Worm (Caenorhabditis elegans) whole organism, L2 larva: Measurements from ENCODE around the gene cank-26.
A peak's percentile ranks its signal among the peaks of the same experiment; 100 is the strongest.

ENCODE experiments used
- Y55F3AM.14 ChIP-seq: fragments of 200-800 bp; sonication (Bioruptor generic); optimal IDR thresholded peaks from 2 replicates; lab custom pipeline; 2018; ENCODE audit warnings: mild to moderate bottlenecking, missing genetic modification characterization, missing compliant biosample characterization
- alr-1 ChIP-seq: fragments of 150-350 bp; optimal IDR thresholded peaks from 2 replicates; lab custom pipeline; 2014; ENCODE audit warnings: missing biosample characterization, missing genetic modification characterization
- aly-2 ChIP-seq: fragments of 150-350 bp; optimal IDR thresholded peaks from 2 replicates; lab custom pipeline; 2014; ENCODE audit warnings: missing biosample characterization, missing genetic modification characterization
- blmp-1 ChIP-seq: sonication (generic microtip); optimal IDR thresholded peaks from 2 replicates; lab custom pipeline; 2017; ENCODE audit warnings: missing genetic modification characterization, mild to moderate bottlenecking, missing compliant biosample characterization, antibody characterized with exemption, moderate library complexity; ENCODE audit not compliant: insufficient read depth
- ceh-16 ChIP-seq: fragments of 150-350 bp; optimal IDR thresholded peaks from 2 replicates; lab custom pipeline; 2014; ENCODE audit warnings: missing biosample characterization, missing genetic modification characterization
- crh-2 ChIP-seq: sonication (generic microtip); optimal IDR thresholded peaks from 2 replicates; lab custom pipeline; 2017; ENCODE audit warnings: missing biosample characterization, missing genetic modification characterization
- elt-1 ChIP-seq: fragments of 150-350 bp; optimal IDR thresholded peaks from 2 replicates; lab custom pipeline; 2014; ENCODE audit warnings: missing biosample characterization, missing genetic modification characterization
- elt-3 ChIP-seq: sonication (generic microtip); optimal IDR thresholded peaks from 2 replicates; lab custom pipeline; 2017; ENCODE audit warnings: missing biosample characterization, missing genetic modification characterization
- fos-1 ChIP-seq: fragments of 150-350 bp; optimal IDR thresholded peaks from 2 replicates; lab custom pipeline; 2014; ENCODE audit warnings: missing biosample characterization, missing genetic modification characterization
- gmeb-1 ChIP-seq: fragments of 150-350 bp; optimal IDR thresholded peaks from 2 replicates; lab custom pipeline; 2014; ENCODE audit warnings: missing biosample characterization, missing genetic modification characterization
- lin-39 ChIP-seq: fragments of 150-350 bp; optimal IDR thresholded peaks from 2 replicates; lab custom pipeline; 2014; ENCODE audit warnings: missing biosample characterization, missing genetic modification reagents, missing genetic modification characterization
- lsy-2 ChIP-seq, 2 experiments: fragments of 150-350 bp in 1 of 2; sonication (generic microtip) in 1 of 2; optimal IDR thresholded peaks; 2 replicates each; lab custom pipeline; 2014 to 2017; ENCODE audit warnings: missing biosample characterization in 2 of 2, missing genetic modification characterization in 2 of 2
- mdl-1 ChIP-seq, 2 experiments: fragments of 150-350 bp in 1 of 2; sonication (generic microtip) in 1 of 2; optimal IDR thresholded peaks; 2 replicates each; lab custom pipeline; 2017; ENCODE audit warnings: missing biosample characterization in 2 of 2, missing genetic modification characterization in 2 of 2
- nhr-11 ChIP-seq: fragments of 150-350 bp; optimal IDR thresholded peaks from 2 replicates; lab custom pipeline; 2014; ENCODE audit warnings: missing biosample characterization, missing genetic modification characterization
- nhr-12 ChIP-seq: fragments of 150-350 bp; optimal IDR thresholded peaks from 2 replicates; lab custom pipeline; 2014; ENCODE audit warnings: missing biosample characterization, missing genetic modification characterization
- nhr-21 ChIP-seq: fragments of 150-350 bp; optimal IDR thresholded peaks from 2 replicates; lab custom pipeline; 2014; ENCODE audit warnings: missing biosample characterization, missing genetic modification characterization
- nhr-23 ChIP-seq: fragments of 150-350 bp; optimal IDR thresholded peaks from 2 replicates; lab custom pipeline; 2014; ENCODE audit warnings: missing biosample characterization, missing genetic modification reagents, missing genetic modification characterization
- nhr-25 ChIP-seq: fragments of 150-350 bp; sonication (generic microtip); optimal IDR thresholded peaks from 3 replicates; lab custom pipeline; 2014; ENCODE audit warnings: missing biosample characterization, missing genetic modification characterization
- nhr-77 ChIP-seq: fragments of 150-350 bp; optimal IDR thresholded peaks from 2 replicates; lab custom pipeline; 2014; ENCODE audit warnings: missing biosample characterization, missing genetic modification characterization
- peb-1 ChIP-seq: fragments of 150-350 bp; optimal IDR thresholded peaks from 2 replicates; lab custom pipeline; 2014; ENCODE audit warnings: missing biosample characterization, missing genetic modification characterization
- sem-4 ChIP-seq: fragments of 150-350 bp; optimal IDR thresholded peaks from 2 replicates; lab custom pipeline; 2014; ENCODE audit warnings: missing biosample characterization, missing genetic modification reagents, missing genetic modification characterization
- sma-3 ChIP-seq: sonication (generic microtip); optimal IDR thresholded peaks from 2 replicates; lab custom pipeline; 2016; ENCODE audit warnings: missing genetic modification reagents, missing genetic modification characterization, missing compliant biosample characterization
- sma-9 ChIP-seq, 2 experiments: fragments of 150-350 bp in 1 of 2; sonication (generic microtip) in 1 of 2; optimal IDR thresholded peaks; 2 replicates each; lab custom pipeline; 2014 to 2016; ENCODE audit warnings: missing genetic modification characterization in 2 of 2, mild to moderate bottlenecking in 1 of 2, missing biosample characterization in 1 of 2, missing compliant biosample characterization in 1 of 2, missing genetic modification reagents in 1 of 2, moderate library complexity in 1 of 2
- unc-55 ChIP-seq: fragments of 150-350 bp; sonication (generic microtip); optimal IDR thresholded peaks from 3 replicates; lab custom pipeline; 2014; ENCODE audit warnings: missing biosample characterization, missing genetic modification reagents, missing genetic modification characterization
- ztf-1 ChIP-seq: fragments of 200-800 bp; sonication (Bioruptor generic); conservative IDR thresholded peaks from 2 replicates; pipeline ENCODE4 v1.3.6; 2022; ENCODE audit warnings: missing genetic modification characterization, missing compliant biosample characterization
- ztf-11 ChIP-seq: sonication (generic microtip); optimal IDR thresholded peaks from 2 replicates; lab custom pipeline; 2017; ENCODE audit warnings: missing biosample characterization, missing genetic modification characterization

The cank-26 gene

DNA sequence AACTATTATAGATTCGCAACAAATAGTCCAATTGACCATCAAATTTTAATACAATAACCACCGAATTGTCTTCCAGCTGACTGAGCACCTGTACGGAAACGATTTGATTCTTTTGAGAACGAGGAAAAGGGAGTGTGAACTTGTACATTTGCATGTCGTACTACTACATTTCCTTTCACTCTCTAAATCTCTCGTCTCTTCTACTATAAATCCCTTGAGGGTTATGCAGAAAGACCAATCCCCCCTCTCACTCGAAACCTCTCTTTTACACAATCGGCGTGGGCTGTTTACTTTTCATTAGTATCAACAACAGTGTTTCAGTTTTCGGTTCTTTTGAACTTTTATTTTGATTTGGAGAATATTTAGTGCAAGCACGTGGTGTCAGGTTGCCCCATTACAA is 27.3 kb upstream of the cank-26 start:
- TF ChIP-seq ceh-16 (no peak), sma-3 (no peak), nhr-11 (tag; lab: Kevin White, UChicago) (no peak), lsy-2 (tag; optimal IDR thresholded peaks at IDR 0.05; lab: Kevin White, UChicago) (no peak), nhr-12 (no peak), nhr-77 (tag; lab: Kevin White, UChicago) (no peak)

DNA sequence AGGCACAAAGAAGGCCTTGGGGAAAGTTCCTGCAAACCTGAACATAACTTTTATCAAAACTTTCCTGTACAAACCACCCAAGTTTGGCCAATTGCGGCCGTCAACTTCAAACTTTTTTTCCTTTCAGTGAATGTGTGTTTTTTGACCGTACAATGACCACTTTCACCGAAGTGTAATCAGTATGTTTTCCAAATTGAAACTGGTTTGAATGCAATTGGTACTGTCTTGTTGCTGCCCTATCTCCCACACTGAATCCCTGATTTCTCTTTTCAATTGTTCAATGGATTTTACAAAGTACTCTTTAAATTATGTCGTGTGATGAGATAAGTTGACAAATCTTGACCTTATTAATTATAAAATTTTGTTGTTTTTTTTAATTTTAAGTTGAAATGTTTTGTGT is 25.6 kb upstream of the cank-26 start:
- TF ChIP-seq sem-4 (tag; lab: Kevin White, UChicago) (no peak), fos-1 (no peak), alr-1 (no peak), ztf-11 (tag; lab: Kevin White, UChicago) (no peak), mdl-1 (tag; optimal IDR thresholded peaks at IDR 0.05; lab: Kevin White, UChicago) (no peak), elt-3 (tag; lab: Kevin White, UChicago) (no peak), peb-1 (no peak), ztf-1 (GFP tag; lab: Robert Waterston, UW) (no peak), nhr-77 (tag; lab: Kevin White, UChicago) (no peak), elt-1 (tag; lab: Kevin White, UChicago) (no peak)

DNA sequence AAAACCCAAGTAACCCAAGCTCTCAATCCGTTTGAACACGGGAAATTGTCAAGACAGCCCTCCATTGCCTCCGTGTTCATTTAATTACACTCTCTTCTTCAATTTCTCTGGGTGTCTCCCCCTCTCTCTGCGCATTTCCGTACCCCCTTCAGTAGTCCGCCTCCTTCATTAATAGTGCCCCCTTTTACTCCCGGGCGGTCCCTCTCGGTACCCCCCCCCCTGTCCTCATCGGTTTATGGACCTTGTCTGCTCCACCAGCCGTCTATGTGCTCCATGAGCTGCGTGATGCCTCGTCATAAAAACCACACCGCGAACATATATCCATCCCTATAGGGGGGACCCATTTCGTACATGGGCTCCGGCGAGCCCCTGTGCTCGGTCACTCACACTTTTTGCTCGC is 24.7 kb upstream of the cank-26 start:
- TF ChIP-seq aly-2 (no peak), nhr-25 (tag; lab: Kevin White, UChicago) (no peak), nhr-23 (tag; lab: Kevin White, UChicago) (no peak), nhr-21 (tag; lab: Kevin White, UChicago) (no peak), peb-1 (no peak), Y55F3AM.14 (GFP tag; lab: Kevin White, UChicago) (no peak), blmp-1 (tag; lab: Kevin White, UChicago) (no peak), mdl-1 (tag; optimal IDR thresholded peaks at IDR 0.05; lab: Kevin White, UChicago) (no peak)

DNA sequence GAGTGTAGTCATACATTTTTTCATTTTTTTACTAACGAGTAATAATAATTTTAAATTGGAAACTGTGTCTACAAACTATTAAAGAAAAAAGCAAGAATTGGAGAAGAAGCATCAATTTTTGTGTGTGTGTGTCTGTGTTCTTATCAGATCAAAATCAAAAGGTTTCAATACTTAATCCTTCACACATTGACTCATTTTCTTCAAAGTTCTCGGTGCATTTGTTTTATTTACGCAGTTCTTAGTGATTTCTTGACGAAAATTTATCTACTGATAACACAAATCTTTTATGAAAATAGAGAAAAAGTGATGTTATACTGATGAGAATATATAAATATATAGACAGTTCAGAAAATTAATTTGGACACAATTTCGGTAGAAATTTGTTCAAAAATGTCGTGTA is 21.1 kb upstream of the cank-26 start, which contains the start of gene clc-22:
TSS of gene clc-22 (minus strand) at position 71 of the 400 bp plus-strand sequence.
- TF ChIP-seq fos-1 (peak; percentile 5), peb-1 (no peak), nhr-77 (tag; lab: Kevin White, UChicago) (no peak), ztf-1 (GFP tag; lab: Robert Waterston, UW) (no peak)

DNA sequence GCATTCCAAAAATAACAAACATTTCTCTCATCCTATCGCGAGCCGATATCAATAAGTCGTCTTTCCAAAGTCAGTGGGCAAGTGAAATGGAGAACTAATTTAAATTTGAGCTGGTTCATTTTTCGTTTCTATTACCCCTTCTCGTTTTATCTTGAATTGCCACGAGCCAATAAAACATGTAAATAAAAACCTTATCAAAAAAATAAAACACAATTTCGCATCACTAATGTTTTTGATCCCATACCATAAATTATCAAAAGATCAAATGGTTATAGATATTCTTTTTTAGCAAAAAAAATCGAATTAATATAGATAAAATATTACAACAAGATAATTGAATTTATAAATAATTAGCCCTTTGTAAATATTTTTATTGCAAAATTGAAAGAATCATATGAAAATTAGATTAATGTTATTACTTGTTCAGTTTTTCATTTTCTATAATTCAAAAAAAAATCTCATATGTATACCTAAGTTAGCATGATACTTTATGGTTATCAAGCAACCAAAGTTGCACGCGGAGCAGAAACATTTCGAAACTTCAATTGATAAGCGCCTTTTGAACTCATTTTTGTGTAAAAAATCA is 17.9 kb upstream of the cank-26 start, which contains the start of gene Y14H12A.1:
TSS of gene Y14H12A.1 (plus strand) at position 536 of the 586 bp plus-strand sequence.
- no peak for TF ChIP-seq unc-55 (GFP tag; lab: Kevin White, UChicago)
- no peak for TF ChIP-seq sma-3
- no peak for TF ChIP-seq sem-4 (tag; lab: Kevin White, UChicago)
- no peak for TF ChIP-seq sma-9 (GFP tag; optimal IDR thresholded peaks at IDR 0.05; lab: Kevin White, UChicago)
- no peak for TF ChIP-seq sma-9 (tag; optimal IDR thresholded peaks at IDR 0.05; lab: Kevin White, UChicago)

DNA sequence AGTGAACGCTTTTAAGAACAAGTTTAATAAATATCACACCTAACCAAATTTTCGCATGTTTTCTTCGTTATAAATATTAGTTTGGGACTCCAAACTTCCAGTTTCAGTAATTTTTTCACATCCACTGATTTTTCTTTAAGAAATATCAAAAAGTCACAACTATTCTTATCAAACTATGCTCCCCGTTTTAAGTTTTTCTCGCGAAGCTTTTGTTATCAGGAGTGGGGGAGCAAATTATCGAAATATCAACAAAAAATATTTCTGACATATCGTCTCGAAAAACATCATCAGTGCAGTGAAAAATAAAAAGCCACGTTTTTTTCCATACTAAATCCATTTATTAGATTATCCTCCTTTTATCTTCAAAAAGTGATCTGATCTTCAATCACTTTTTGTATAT is 17.2 kb upstream of the cank-26 start:
- TF ChIP-seq Y55F3AM.14 (GFP tag; lab: Kevin White, UChicago), result no peak
- peak; percentile 61 for TF ChIP-seq fos-1
- TF ChIP-seq, all 48 proteins: peak for 1

DNA sequence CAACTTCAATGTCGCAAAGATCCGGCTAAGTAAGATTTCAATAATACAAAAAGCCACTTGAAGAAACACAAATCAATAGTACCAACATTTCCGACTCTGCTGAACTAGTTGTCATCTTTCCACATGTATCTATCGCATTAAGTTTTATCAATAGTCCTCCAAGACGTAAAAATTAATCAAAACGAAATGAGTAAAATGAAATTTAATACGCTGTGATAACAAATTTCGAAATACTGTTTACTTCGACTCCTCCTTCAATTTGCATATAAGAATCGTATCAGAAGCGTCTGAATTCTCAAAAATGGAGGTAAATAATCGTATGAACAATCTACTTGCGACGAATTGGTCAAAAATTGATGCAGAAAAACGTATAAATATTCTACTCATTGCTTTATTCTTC is 15.8 kb upstream of the cank-26 start:
- no peak for TF ChIP-seq lin-39 (tag; lab: Kevin White, UChicago)
- TF ChIP-seq fos-1, result peak; percentile 81

DNA sequence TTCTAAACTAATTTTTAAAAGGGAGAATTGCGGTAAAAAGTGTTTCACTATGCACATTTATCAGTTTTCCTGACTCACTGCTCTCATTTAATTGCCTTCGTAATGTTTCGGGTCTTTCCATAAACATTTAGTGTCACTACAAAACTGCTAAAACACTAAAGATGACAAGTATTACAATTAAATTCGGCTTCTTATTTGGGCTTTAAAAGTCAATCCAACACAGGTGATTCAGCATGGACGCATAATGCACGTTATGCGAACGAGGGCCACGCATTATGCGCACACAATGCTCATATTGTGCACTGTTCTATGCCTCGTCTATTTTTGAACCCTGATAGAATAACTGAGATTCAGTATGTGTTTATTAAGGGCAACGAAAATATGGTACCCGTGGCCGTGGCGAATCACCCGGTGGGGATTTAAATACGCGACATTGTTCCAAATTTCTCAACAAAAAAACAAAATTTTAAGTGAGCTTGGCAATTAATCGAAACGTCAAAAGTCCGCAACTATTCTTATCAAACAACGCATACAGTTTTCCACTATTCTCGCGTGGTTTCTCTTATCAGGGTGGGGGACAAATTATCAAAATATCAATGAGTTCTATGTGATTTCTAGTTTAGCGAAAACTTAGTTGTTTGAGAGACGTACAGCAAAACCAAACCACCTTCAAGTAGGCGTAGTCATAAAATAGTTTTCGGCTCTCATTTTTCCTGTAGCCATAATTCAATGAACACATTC is 14.9 kb upstream of the cank-26 start, which contains the start of gene Y14H12A.2:
TSS of gene Y14H12A.2 (minus strand) at position 51 of the 741 bp plus-strand sequence.
- peak; percentile 26 for TF ChIP-seq gmeb-1 (tag; lab: Kevin White, UChicago)
- peak; percentile 78 for TF ChIP-seq fos-1
- no peak for TF ChIP-seq lin-39 (tag; lab: Kevin White, UChicago)
- no peak for TF ChIP-seq unc-55 (GFP tag; lab: Kevin White, UChicago)
- TF ChIP-seq sma-9 (GFP tag; optimal IDR thresholded peaks at IDR 0.05; lab: Kevin White, UChicago), result peak; percentile 47
- TF ChIP-seq sma-9 (tag; optimal IDR thresholded peaks at IDR 0.05; lab: Kevin White, UChicago), result no peak
- peak; percentile 24 for TF ChIP-seq crh-2 (tag; lab: Kevin White, UChicago)
- TF ChIP-seq, all 48 proteins: peak for 4
